Worm (Caenorhabditis elegans) whole organism, L1 larva: ENCODE data around the gene rbf-1.

ENCODE experiments used
- C04F5.9 ChIP-seq: sonication (generic microtip); optimal IDR thresholded peaks from 2 replicates; lab custom pipeline; 2016; ENCODE audit warnings: missing genetic modification characterization, missing compliant biosample characterization
- C34B4.2 ChIP-seq: sonication (generic microtip); optimal IDR thresholded peaks from 2 replicates; lab custom pipeline; 2017; ENCODE audit warnings: mild to moderate bottlenecking, missing genetic modification characterization, missing compliant biosample characterization
- aha-1 ChIP-seq: fragments of 150-350 bp; optimal IDR thresholded peaks from 2 replicates; lab custom pipeline; 2014; ENCODE audit warnings: missing biosample characterization, missing genetic modification characterization
- ceh-88 ChIP-seq: fragments of 200-800 bp; sonication (Bioruptor generic); IDR thresholded peaks from 2 replicates; pipeline ENCODE4 v1.3.6; 2022; ENCODE audit warnings: missing genetic modification characterization, missing compliant biosample characterization
- ces-1 ChIP-seq: fragments of 150-350 bp; optimal IDR thresholded peaks from 2 replicates; lab custom pipeline; 2014; ENCODE audit warnings: missing biosample characterization, missing genetic modification reagents, missing genetic modification characterization
- dpl-1 ChIP-seq, 3 experiments: fragments of 150-350 bp in 2 of 3; sonication (generic microtip) in 1 of 3; optimal IDR thresholded peaks; 2 replicates each; lab custom pipeline; 2014 to 2017; ENCODE audit warnings: missing biosample characterization in 3 of 3, missing genetic modification characterization in 3 of 3, missing genetic modification reagents in 3 of 3
- efl-1 ChIP-seq, 4 experiments: fragments of 150-350 bp; optimal IDR thresholded peaks in 3 of 4; peaks in 1 of 4; 1 replicate in 1 of 4; 2 replicates in 3 of 4; lab custom pipeline; 2014; ENCODE audit warnings: missing biosample characterization in 2 of 4, missing genetic modification characterization in 2 of 4, missing genetic modification reagents in 2 of 4
- elt-3 ChIP-seq, 6 experiments: fragments of 150-350 bp in 1 of 6; sonication (generic microtip); optimal IDR thresholded peaks; 2 replicates each; lab custom pipeline; 2017 to 2018; ENCODE audit warnings: missing biosample characterization in 6 of 6, missing genetic modification characterization in 6 of 6, inconsistent platforms in 1 of 6
- fkh-4 ChIP-seq: sonication (generic microtip); optimal IDR thresholded peaks from 2 replicates; lab custom pipeline; 2016; ENCODE audit warnings: missing compliant biosample characterization, missing genetic modification characterization, borderline replicate concordance
- fkh-8 ChIP-seq: sonication (generic microtip); optimal IDR thresholded peaks from 2 replicates; lab custom pipeline; 2016; ENCODE audit warnings: mild to moderate bottlenecking, missing genetic modification characterization, missing compliant biosample characterization
- hlh-17 ChIP-seq: fragments of 200-800 bp; sonication (Bioruptor generic); optimal IDR thresholded peaks from 2 replicates; lab custom pipeline; 2018; ENCODE audit warnings: missing genetic modification characterization, mild to moderate bottlenecking, missing compliant biosample characterization, moderate library complexity, borderline replicate concordance
- irx-1 ChIP-seq: sonication (generic microtip); optimal IDR thresholded peaks from 2 replicates; lab custom pipeline; 2016; ENCODE audit warnings: missing genetic modification characterization, missing compliant biosample characterization
- lin-15B ChIP-seq: fragments of 150-350 bp; sonication (generic microtip); optimal IDR thresholded peaks from 3 replicates; lab custom pipeline; 2014; ENCODE audit warnings: missing biosample characterization, missing genetic modification characterization
- lin-35 ChIP-seq, 2 experiments: fragments of 150-350 bp; optimal IDR thresholded peaks; 2 replicates each; lab custom pipeline; 2014; ENCODE audit warnings: missing biosample characterization in 2 of 2, missing genetic modification characterization in 2 of 2, missing genetic modification reagents in 2 of 2
- lsy-2 ChIP-seq, 2 experiments: fragments of 150-350 bp; optimal IDR thresholded peaks; 2 replicates each; lab custom pipeline; 2014; ENCODE audit warnings: missing biosample characterization in 2 of 2, missing genetic modification characterization in 2 of 2
- mef-2 ChIP-seq: fragments of 150-350 bp; optimal IDR thresholded peaks from 2 replicates; lab custom pipeline; 2014; ENCODE audit warnings: missing biosample characterization, missing genetic modification characterization
- nhr-11 ChIP-seq: fragments of 150-350 bp; optimal IDR thresholded peaks from 2 replicates; lab custom pipeline; 2014; ENCODE audit warnings: missing biosample characterization, missing genetic modification characterization
- nhr-12 ChIP-seq: sonication (generic microtip); optimal IDR thresholded peaks from 2 replicates; lab custom pipeline; 2017; ENCODE audit warnings: missing biosample characterization, missing genetic modification characterization
- nhr-19 ChIP-seq: fragments of 200-800 bp; sonication (Bioruptor generic); conservative IDR thresholded peaks from 2 replicates; pipeline ENCODE4 v1.3.6; 2022; ENCODE audit warnings: missing genetic modification characterization, missing compliant biosample characterization
- nhr-20 ChIP-seq: sonication (generic microtip); optimal IDR thresholded peaks from 2 replicates; lab custom pipeline; 2016; ENCODE audit warnings: mild to moderate bottlenecking, missing genetic modification characterization, missing compliant biosample characterization
- nhr-237 ChIP-seq: fragments of 150-350 bp; optimal IDR thresholded peaks from 2 replicates; lab custom pipeline; 2014; ENCODE audit warnings: missing biosample characterization, missing genetic modification characterization
- nhr-47 ChIP-seq: sonication (generic microtip); optimal IDR thresholded peaks from 2 replicates; lab custom pipeline; 2016; ENCODE audit warnings: mild to moderate bottlenecking, missing genetic modification characterization, moderate library complexity, missing compliant biosample characterization
- nhr-71 ChIP-seq: sonication (generic microtip); optimal IDR thresholded peaks from 2 replicates; lab custom pipeline; 2016; ENCODE audit warnings: mild to moderate bottlenecking, missing genetic modification characterization, moderate library complexity, missing compliant biosample characterization
- nhr-76 ChIP-seq: sonication (generic microtip); optimal IDR thresholded peaks from 2 replicates; lab custom pipeline; 2017; ENCODE audit warnings: missing biosample characterization, missing genetic modification characterization
- nhr-84 ChIP-seq: sonication (generic microtip); optimal IDR thresholded peaks from 2 replicates; lab custom pipeline; 2017; ENCODE audit warnings: missing biosample characterization, missing genetic modification characterization
- rnt-1 ChIP-seq: sonication (generic microtip); optimal IDR thresholded peaks from 2 replicates; lab custom pipeline; 2016; ENCODE audit warnings: mild to moderate bottlenecking, missing genetic modification characterization, moderate library complexity, missing compliant biosample characterization
- sox-4 ChIP-seq: sonication (generic microtip); optimal IDR thresholded peaks from 2 replicates; lab custom pipeline; 2016; ENCODE audit warnings: missing genetic modification characterization, missing compliant biosample characterization
- sup-37 ChIP-seq: fragments of 200-800 bp; sonication (Bioruptor generic); optimal IDR thresholded peaks from 2 replicates; lab custom pipeline; 2018; ENCODE audit warnings: mild to moderate bottlenecking, missing genetic modification characterization, missing compliant biosample characterization
- swsn-7 ChIP-seq: sonication (generic microtip); optimal IDR thresholded peaks from 2 replicates; lab custom pipeline; 2016; ENCODE audit warnings: missing genetic modification characterization, missing compliant biosample characterization
- tlp-1 ChIP-seq: fragments of 150-350 bp; optimal IDR thresholded peaks from 2 replicates; lab custom pipeline; 2014; ENCODE audit warnings: missing biosample characterization, missing genetic modification characterization
- unc-130 ChIP-seq: fragments of 150-350 bp; optimal IDR thresholded peaks from 2 replicates; lab custom pipeline; 2017; ENCODE audit warnings: missing biosample characterization, missing genetic modification characterization, inconsistent platforms
- unc-62 ChIP-seq: fragments of 150-350 bp; optimal IDR thresholded peaks from 2 replicates; lab custom pipeline; 2014; ENCODE audit warnings: missing biosample characterization, missing genetic modification reagents, missing genetic modification characterization
- xbp-1 ChIP-seq: sonication (generic microtip); optimal IDR thresholded peaks from 2 replicates; lab custom pipeline; 2016; ENCODE audit warnings: missing genetic modification characterization, missing compliant biosample characterization

The rbf-1 gene

ce11 chrIII:6723089-6723488 lies 47.5 kb downstream of the rbf-1 start, which contains the start of gene F37A4.1:
Gene F37A4.1 (plus strand): TSS chrIII:6723389.
- TF ChIP-seq aha-1 (tag; lab: Kevin White, UChicago) (no peak), efl-1 (optimal IDR thresholded peaks at IDR 0.05; lab: Kevin White, UChicago) (no peak), efl-1 (GFP tag; optimal IDR thresholded peaks at IDR 0.05 in 1 of 2; lab: Kevin White, UChicago) (peak in 1 of 2 experiments; percentile 60), mef-2 (no peak)

DNA sequence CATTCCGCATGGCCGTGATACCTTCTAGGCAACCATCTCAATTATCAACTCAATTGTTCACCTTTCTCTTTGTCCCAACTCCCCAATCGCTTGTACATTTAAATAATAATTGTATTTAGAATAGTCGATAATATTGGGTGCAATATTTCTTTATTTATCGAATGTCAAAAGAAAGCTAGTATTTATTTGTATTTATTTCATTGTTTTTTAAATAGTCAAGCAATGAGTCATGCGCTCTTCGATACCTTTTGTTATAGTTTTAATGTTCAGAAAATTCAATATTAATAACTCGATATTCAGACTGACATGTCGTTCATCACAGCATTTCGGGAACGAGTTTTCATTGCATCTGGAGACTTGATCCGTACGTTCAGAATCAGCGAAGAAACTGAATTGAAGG lies 49.9 kb downstream of the rbf-1 start, which contains the start of gene wdr-4:
wdr-4 (plus strand) TSS at position 301 of the 400 bp plus-strand sequence.
- TF ChIP-seq sup-37 (GFP tag; lab: Kevin White, UChicago) = no peak
- TF ChIP-seq nhr-84 (tag; lab: Kevin White, UChicago) = no peak
- TF ChIP-seq unc-62 = no peak
- no peak for TF ChIP-seq dpl-1 (GFP tag; optimal IDR thresholded peaks at IDR 0.05; lab: Kevin White, UChicago)
- TF ChIP-seq nhr-11 (tag; lab: Kevin White, UChicago) = no peak
- TF ChIP-seq hlh-17 (GFP tag; lab: Kevin White, UChicago) = no peak
- no peak for TF ChIP-seq C04F5.9
- no peak for TF ChIP-seq ceh-88
- TF ChIP-seq nhr-76 (tag; lab: Kevin White, UChicago) = no peak
- no peak for TF ChIP-seq nhr-12 (tag; lab: Kevin White, UChicago)
- TF ChIP-seq tlp-1 (tag; lab: Kevin White, UChicago) = no peak
- no peak for TF ChIP-seq nhr-20 (tag; lab: Kevin White, UChicago)
- TF ChIP-seq xbp-1 (tag; lab: Kevin White, UChicago) = no peak
- no peak for TF ChIP-seq nhr-19 (GFP tag; lab: Robert Waterston, UW)
- no peak for TF ChIP-seq ces-1
- no peak for TF ChIP-seq nhr-71
- no peak for TF ChIP-seq swsn-7
- TF ChIP-seq fkh-4 (tag; lab: Kevin White, UChicago) = no peak
- TF ChIP-seq irx-1 = no peak

ce11 chrIII:6730185-6730850 lies 54.8 kb downstream of the rbf-1 start, which contains the start of the genes Y102E9.5 and odr-4:
Gene Y102E9.5 (minus strand): TSS chrIII:6730285.
Gene odr-4 (plus strand): TSS chrIII:6730800.
- TF ChIP-seq lin-15B (tag; lab: Kevin White, UChicago) (no peak), nhr-47 (tag; lab: Kevin White, UChicago) (peak; percentile 17), rnt-1 (tag; lab: Kevin White, UChicago) (peak; percentile 43), fkh-8 (tag; lab: Kevin White, UChicago) (peak; percentile 23)
- TF ChIP-seq, all 84 proteins: peak for 3

DNA sequence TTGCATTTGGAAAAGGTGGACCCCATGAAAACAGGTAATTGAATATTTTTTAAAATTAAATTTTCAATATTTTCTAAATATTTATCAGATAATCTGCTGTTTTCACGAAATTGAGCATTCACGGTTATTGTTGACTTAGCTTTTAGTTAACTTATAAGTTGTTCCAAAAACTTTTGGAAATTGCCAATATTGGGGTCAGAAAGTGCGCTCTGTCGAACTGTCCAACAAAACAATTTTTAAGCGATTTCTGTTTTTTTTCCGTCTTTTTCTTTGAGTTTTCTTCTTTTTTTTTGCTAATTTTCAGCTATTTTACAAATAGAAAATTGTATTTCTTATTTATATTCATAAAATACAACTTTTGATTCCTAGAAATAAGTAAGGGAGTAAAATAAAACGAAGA lies 55.7 kb downstream of the rbf-1 start:
- TF ChIP-seq elt-3 (tag; optimal IDR thresholded peaks at IDR 0.05; lab: Kevin White, UChicago) = peak in 1 of 6 experiments; percentile 12
- peak in 2 of 3 experiments; percentile 22 to 43 for TF ChIP-seq dpl-1 (GFP tag; optimal IDR thresholded peaks at IDR 0.05; lab: Kevin White, UChicago)
- peak in 1 of 2 experiments; percentile 41 for TF ChIP-seq efl-1 (optimal IDR thresholded peaks at IDR 0.05; lab: Kevin White, UChicago)
- peak; percentile 23 to 94 for TF ChIP-seq efl-1 (GFP tag; optimal IDR thresholded peaks at IDR 0.05 in 1 of 2; lab: Kevin White, UChicago)
- no peak for TF ChIP-seq sox-4 (tag; lab: Kevin White, UChicago)
- TF ChIP-seq irx-1 = no peak
- peak in 1 of 2 experiments; percentile 3 for TF ChIP-seq lsy-2 (tag; optimal IDR thresholded peaks at IDR 0.05; lab: Kevin White, UChicago)
- TF ChIP-seq nhr-237 (tag; lab: Kevin White, UChicago) = no peak
- peak in 1 of 2 experiments; percentile 51 for TF ChIP-seq lin-35 (GFP tag; optimal IDR thresholded peaks at IDR 0.05; lab: Kevin White, UChicago)
- TF ChIP-seq, all 84 proteins: peak for 5

DNA sequence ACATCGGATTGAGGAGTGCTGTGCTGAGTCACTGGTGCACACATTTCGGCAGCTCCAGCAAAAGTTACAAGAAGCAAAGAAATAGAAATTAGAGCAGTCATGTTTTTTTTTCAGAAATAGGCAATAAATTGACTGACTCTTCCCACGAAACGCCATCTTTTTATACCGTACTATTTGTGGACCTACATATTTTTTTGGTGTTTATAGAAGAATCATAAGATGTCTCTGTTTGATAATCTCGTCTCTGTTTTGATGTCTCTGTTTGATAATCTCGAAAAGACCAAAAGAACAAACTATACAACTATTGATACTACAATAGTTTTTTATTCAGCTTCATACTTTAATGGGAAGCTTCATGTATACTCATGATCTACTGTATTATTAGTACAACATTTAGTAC lies 58.9 kb downstream of the rbf-1 start, which contains the start of gene Y102E9.3:
Y102E9.3 (minus strand) TSS at position 101 of the 400 bp plus-strand sequence.
- TF ChIP-seq sox-4 (tag; lab: Kevin White, UChicago) = no peak
- TF ChIP-seq C34B4.2 = no peak
- TF ChIP-seq unc-130 (tag; lab: Kevin White, UChicago) = no peak
